Worm (Caenorhabditis elegans) whole organism, young adult: Measurements from ENCODE around the gene rho-1.

Experiments used
- C06A6.2 ChIP-seq: fragments of 200-800 bp; sonication (Bioruptor generic); conservative IDR thresholded peaks from 2 replicates; pipeline ENCODE4 v1.3.6; 2022; ENCODE audit warnings: missing genetic modification characterization, missing compliant biosample characterization
- Y56A3A.18 ChIP-seq: fragments of 200-800 bp; sonication (Bioruptor generic); IDR thresholded peaks from 2 replicates; pipeline ENCODE4 v1.3.6; 2022; ENCODE audit warnings: missing genetic modification reagents, missing genetic modification characterization, missing compliant biosample characterization
- him-1 ChIP-seq: sonication (generic microtip); optimal IDR thresholded peaks from 2 replicates; lab custom pipeline; 2016; ENCODE audit warnings: missing genotype, missing genetic modification reagents, missing genetic modification characterization, missing compliant biosample characterization
- let-526 ChIP-seq: fragments of 200-800 bp; sonication (Bioruptor generic); IDR thresholded peaks from 2 replicates; pipeline ENCODE4 v1.3.6; 2022; ENCODE audit warnings: missing genetic modification reagents, missing genetic modification characterization, missing compliant biosample characterization
- mel-28 ChIP-seq: sonication (generic microtip); optimal IDR thresholded peaks from 2 replicates; lab custom pipeline; 2016; ENCODE audit warnings: borderline replicate concordance, mild to moderate bottlenecking, missing genetic modification characterization, missing compliant biosample characterization
- sea-2 ChIP-seq: fragments of 200-800 bp; sonication (Bioruptor generic); IDR thresholded peaks from 2 replicates; pipeline ENCODE4 v1.3.6; 2022; ENCODE audit warnings: missing genetic modification characterization, missing compliant biosample characterization
- snpc-4 ChIP-seq, 5 experiments: fragments of 150-350 bp in 1 of 5; sonication (generic microtip) in 4 of 5; optimal IDR thresholded peaks; 2 replicates each; lab custom pipeline; 2014 to 2018; ENCODE audit warnings: missing genetic modification characterization in 5 of 5, missing biosample characterization in 3 of 5, antibody characterized with exemption in 2 of 5, mild to moderate bottlenecking in 2 of 5, missing compliant biosample characterization in 2 of 5, missing genotype in 2 of 5, moderate library complexity in 2 of 5, missing genetic modification reagents in 1 of 5
- unc-62 ChIP-seq: fragments of 150-350 bp; optimal IDR thresholded peaks from 2 replicates; lab custom pipeline; 2014; ENCODE audit warnings: missing biosample characterization, missing genetic modification reagents, missing genetic modification characterization

DNA sequence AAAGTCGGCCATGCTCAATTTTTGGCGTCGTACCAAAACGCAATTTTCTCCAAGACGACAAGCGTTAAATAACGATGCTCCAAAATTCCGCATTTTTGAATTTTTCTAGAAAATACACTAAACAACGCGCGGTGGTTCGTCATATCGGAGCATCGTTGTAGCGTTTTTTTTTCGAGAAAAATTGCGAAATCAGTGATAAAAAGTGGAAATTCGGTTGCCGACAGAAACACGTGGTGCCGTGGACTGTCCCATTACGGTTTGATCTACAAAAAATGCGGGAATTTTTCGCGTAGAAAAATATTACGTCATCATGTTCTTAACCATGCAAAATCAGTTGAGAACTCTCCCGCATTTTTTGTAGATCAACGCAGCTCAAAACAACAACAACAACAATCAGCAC is 4.1 kb upstream of the rho-1 start:
- no peak for TF ChIP-seq C06A6.2
- TF ChIP-seq sea-2 (GFP tag; lab: Robert Waterston, UW): no peak
- no peak for TF ChIP-seq Y56A3A.18 (GFP tag; lab: Robert Waterston, UW)
- no peak for TF ChIP-seq snpc-4 (GFP tag; optimal IDR thresholded peaks at IDR 0.05; lab: Kevin White, UChicago)
- no peak for TF ChIP-seq snpc-4 (tag; optimal IDR thresholded peaks at IDR 0.05; lab: Kevin White, UChicago)
- TF ChIP-seq mel-28 (tag; lab: Kevin White, UChicago): no peak
- TF ChIP-seq him-1 (tag; lab: Kevin White, UChicago): no peak
- TF ChIP-seq let-526: no peak
- TF ChIP-seq unc-62 (GFP tag; lab: Kevin White, UChicago): no peak
